Worm (Caenorhabditis elegans) whole organism, L4/young adult: Measurements from ENCODE around the gene dyc-1.

ENCODE experiments used
- W03F9.2 ChIP-seq: fragments of 150-350 bp; optimal IDR thresholded peaks from 2 replicates; lab custom pipeline; 2014; ENCODE audit warnings: missing biosample characterization, missing genetic modification characterization
- him-1 ChIP-seq: sonication (generic microtip); optimal IDR thresholded peaks from 2 replicates; lab custom pipeline; 2016; ENCODE audit warnings: missing genotype, missing genetic modification reagents, missing genetic modification characterization, missing compliant biosample characterization

DNA sequence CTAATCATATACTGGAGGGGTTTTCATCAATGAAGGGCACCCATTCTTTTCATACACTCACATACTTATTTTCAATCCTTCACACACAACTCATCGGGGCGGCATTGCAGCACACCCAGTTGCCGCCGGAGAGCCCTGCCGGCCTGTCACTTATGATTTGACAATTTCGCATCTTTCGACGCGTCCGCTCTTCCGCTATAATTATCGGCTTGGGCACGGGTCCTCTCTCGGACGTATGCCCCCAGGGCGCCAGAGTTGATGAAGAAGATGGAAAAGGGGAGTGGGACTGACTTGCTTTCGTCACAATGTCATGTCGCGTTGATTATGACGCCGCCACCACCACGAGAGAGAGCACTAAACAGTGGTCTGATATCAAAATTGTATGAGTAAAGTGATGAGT lies 5.0 kb upstream of the dyc-1 start:
- no peak for TF ChIP-seq W03F9.2 (tag; lab: Kevin White, UChicago)
- TF ChIP-seq him-1 (tag; lab: Kevin White, UChicago) = no peak
